Fruit fly (Drosophila melanogaster) Kc167 (cell line): Measurements from ENCODE around the gene CG13113.

Source experiments
- h ChIP-seq: fragments of >200 bp; optimal IDR thresholded peaks from 3 replicates; lab custom pipeline; 2018; ENCODE audit warnings: missing external identifiers
- insv ChIP-seq: fragments of >200 bp; optimal IDR thresholded peaks from 3 replicates; lab custom pipeline; 2018; ENCODE audit warnings: missing external identifiers
- psq ChIP-seq: fragments of >200 bp; optimal IDR thresholded peaks from 2 replicates; lab custom pipeline; 2017; ENCODE audit warnings: missing external identifiers
- ttk ChIP-seq: sonication (Bioruptor generic); optimal IDR thresholded peaks from 2 replicates; lab custom pipeline; 2017; ENCODE audit warnings: missing external identifiers

DNA sequence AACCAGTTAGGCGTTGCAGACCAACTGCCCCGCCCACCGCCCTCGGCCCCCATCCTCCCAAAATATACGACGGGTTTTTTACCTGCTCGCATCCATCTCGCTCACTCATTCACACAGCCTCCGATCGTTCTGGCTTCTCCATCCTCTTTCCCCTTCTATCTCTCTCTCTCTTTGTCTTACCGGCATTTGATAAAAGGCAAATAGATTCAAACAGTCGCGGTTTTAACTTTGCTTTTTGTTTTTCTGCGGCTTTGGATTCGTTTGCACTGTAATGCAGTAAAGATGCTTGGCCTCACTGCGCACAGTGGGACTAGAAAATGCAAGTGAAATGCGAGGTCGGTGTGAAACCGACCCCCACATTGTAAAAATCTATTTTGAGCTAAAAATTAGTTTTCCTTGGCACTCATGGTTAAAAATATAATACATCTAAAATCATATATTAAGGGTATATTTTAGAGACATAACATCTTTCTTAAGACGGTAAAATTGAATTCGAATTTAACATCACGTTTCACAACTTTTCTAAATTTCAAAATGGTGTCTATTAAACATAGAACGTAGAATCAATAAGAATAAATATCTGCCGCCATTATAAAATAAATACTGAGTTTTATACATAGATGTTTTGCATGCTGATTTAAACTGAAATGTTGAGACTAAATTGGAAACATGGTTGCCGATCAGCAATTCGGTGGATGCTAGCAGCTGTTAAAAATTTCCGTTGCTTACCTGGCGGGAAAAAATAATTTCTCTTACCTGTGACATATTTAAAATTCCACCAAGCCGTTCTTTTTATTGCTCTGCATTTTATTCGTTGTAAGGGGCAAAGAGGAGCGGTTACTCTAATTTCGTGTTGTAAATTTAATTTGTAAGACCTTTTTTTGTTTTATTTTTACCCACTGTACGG lies 47.3 kb upstream of the CG13113 start:
- no peak for TF ChIP-seq psq (lab: Kevin White, UChicago)
- no peak for TF ChIP-seq ttk (lab: Kevin White, UChicago)
- TF ChIP-seq h (lab: Kevin White, UChicago) = no peak
- TF ChIP-seq insv = no peak
